Worm (Caenorhabditis elegans) whole organism, L1 larva: ENCODE measurements around the gene natc-1.
A peak's percentile ranks its signal among the peaks of the same experiment; 100 is the strongest.

Source experiments
- F16B12.6 ChIP-seq: fragments of 150-350 bp; optimal IDR thresholded peaks from 2 replicates; lab custom pipeline; 2014; ENCODE audit warnings: missing biosample characterization, missing genetic modification characterization
- aha-1 ChIP-seq: fragments of 150-350 bp; optimal IDR thresholded peaks from 2 replicates; lab custom pipeline; 2014; ENCODE audit warnings: missing biosample characterization, missing genetic modification characterization
- alr-1 ChIP-seq: fragments of 200-800 bp; sonication (Bioruptor generic); optimal IDR thresholded peaks from 2 replicates; lab custom pipeline; 2018; ENCODE audit warnings: borderline replicate concordance, mild to moderate bottlenecking, missing genetic modification characterization, missing compliant biosample characterization
- ama-1 ChIP-seq: fragments of 150-350 bp; optimal IDR thresholded peaks from 2 replicates; lab custom pipeline; 2014
- ceh-63 ChIP-seq: fragments of 200-800 bp; sonication (Bioruptor generic); optimal IDR thresholded peaks from 2 replicates; lab custom pipeline; 2018; ENCODE audit warnings: mild to moderate bottlenecking, missing genetic modification characterization, missing compliant biosample characterization
- ceh-8 ChIP-seq: fragments of 200-800 bp; sonication (Bioruptor generic); optimal IDR thresholded peaks from 2 replicates; lab custom pipeline; 2018; ENCODE audit warnings: mild to moderate bottlenecking, missing genetic modification characterization, moderate library complexity, missing compliant biosample characterization
- ceh-88 ChIP-seq: fragments of 200-800 bp; sonication (Bioruptor generic); IDR thresholded peaks from 2 replicates; pipeline ENCODE4 v1.3.6; 2022; ENCODE audit warnings: missing genetic modification characterization, missing compliant biosample characterization
- ces-1 ChIP-seq: fragments of 150-350 bp; optimal IDR thresholded peaks from 2 replicates; lab custom pipeline; 2014; ENCODE audit warnings: missing biosample characterization, missing genetic modification reagents, missing genetic modification characterization
- dpl-1 ChIP-seq, 3 experiments: fragments of 150-350 bp in 2 of 3; sonication (generic microtip) in 1 of 3; optimal IDR thresholded peaks; 2 replicates each; lab custom pipeline; 2014 to 2017; ENCODE audit warnings: missing biosample characterization in 3 of 3, missing genetic modification characterization in 3 of 3, missing genetic modification reagents in 3 of 3
- dsc-1 ChIP-seq: sonication (generic microtip); optimal IDR thresholded peaks from 2 replicates; lab custom pipeline; 2016; ENCODE audit warnings: mild to moderate bottlenecking, missing genetic modification characterization, missing compliant biosample characterization
- efl-3 ChIP-seq: fragments of 200-800 bp; sonication (Bioruptor generic); optimal IDR thresholded peaks from 2 replicates; lab custom pipeline; 2018; ENCODE audit warnings: mild to moderate bottlenecking, missing genetic modification characterization, missing compliant biosample characterization
- elt-2 ChIP-seq: sonication (generic microtip); optimal IDR thresholded peaks from 2 replicates; lab custom pipeline; 2016; ENCODE audit warnings: missing genetic modification characterization, mild to moderate bottlenecking, inconsistent platforms, missing compliant biosample characterization, missing genetic modification reagents
- elt-3 ChIP-seq, 6 experiments: fragments of 150-350 bp in 1 of 6; sonication (generic microtip); optimal IDR thresholded peaks; 2 replicates each; lab custom pipeline; 2017 to 2018; ENCODE audit warnings: missing biosample characterization in 6 of 6, missing genetic modification characterization in 6 of 6, inconsistent platforms in 1 of 6
- ets-5 ChIP-seq: fragments of 200-800 bp; sonication (Bioruptor generic); IDR thresholded peaks from 2 replicates; pipeline ENCODE4 v1.3.6; 2022; ENCODE audit warnings: missing genetic modification characterization, missing compliant biosample characterization
- fkh-10 ChIP-seq: sonication (generic microtip); optimal IDR thresholded peaks from 2 replicates; lab custom pipeline; 2017; ENCODE audit warnings: missing biosample characterization, missing genetic modification reagents, missing genetic modification characterization
- fkh-4 ChIP-seq: sonication (generic microtip); optimal IDR thresholded peaks from 2 replicates; lab custom pipeline; 2016; ENCODE audit warnings: missing compliant biosample characterization, missing genetic modification characterization, borderline replicate concordance
- grh-1 ChIP-seq: fragments of 200-800 bp; sonication (Bioruptor generic); IDR thresholded peaks from 2 replicates; pipeline ENCODE4 v1.3.6; 2022; ENCODE audit warnings: missing genetic modification reagents, missing genetic modification characterization, missing compliant biosample characterization
- hlh-4 ChIP-seq: sonication (generic microtip); optimal IDR thresholded peaks from 2 replicates; lab custom pipeline; 2016; ENCODE audit warnings: mild to moderate bottlenecking, missing genetic modification characterization, missing compliant biosample characterization
- hpl-2 ChIP-seq: fragments of 150-350 bp; optimal IDR thresholded peaks from 2 replicates; lab custom pipeline; 2014; ENCODE audit warnings: missing biosample characterization, missing genetic modification reagents, missing genetic modification characterization
- isw-1 ChIP-seq: fragments of 200-800 bp; sonication (Bioruptor generic); IDR thresholded peaks from 2 replicates; pipeline ENCODE4 v1.3.6; 2022; ENCODE audit warnings: missing genetic modification characterization, missing compliant biosample characterization
- jun-1 ChIP-seq: fragments of 150-350 bp; optimal IDR thresholded peaks from 2 replicates; lab custom pipeline; 2014; ENCODE audit warnings: missing biosample characterization, missing genetic modification reagents, missing genetic modification characterization
- lin-14 ChIP-seq: fragments of 200-800 bp; sonication (Bioruptor generic); optimal IDR thresholded peaks from 2 replicates; lab custom pipeline; 2018; ENCODE audit warnings: mild to moderate bottlenecking, missing genetic modification characterization, moderate library complexity, missing compliant biosample characterization
- lin-15B ChIP-seq: fragments of 150-350 bp; sonication (generic microtip); optimal IDR thresholded peaks from 3 replicates; lab custom pipeline; 2014; ENCODE audit warnings: missing biosample characterization, missing genetic modification characterization
- lin-35 ChIP-seq, 2 experiments: fragments of 150-350 bp; optimal IDR thresholded peaks; 2 replicates each; lab custom pipeline; 2014; ENCODE audit warnings: missing biosample characterization in 2 of 2, missing genetic modification characterization in 2 of 2, missing genetic modification reagents in 2 of 2
- lir-3 ChIP-seq: sonication (generic microtip); optimal IDR thresholded peaks from 2 replicates; lab custom pipeline; 2016; ENCODE audit warnings: mild to moderate bottlenecking, missing genetic modification characterization, moderate library complexity, missing compliant biosample characterization; ENCODE audit not compliant: poor library complexity
- lsy-2 ChIP-seq, 2 experiments: fragments of 150-350 bp; optimal IDR thresholded peaks; 2 replicates each; lab custom pipeline; 2014; ENCODE audit warnings: missing biosample characterization in 2 of 2, missing genetic modification characterization in 2 of 2
- mdl-1 ChIP-seq, 2 experiments: fragments of 150-350 bp; optimal IDR thresholded peaks; 2 replicates each; lab custom pipeline; 2014 to 2017; ENCODE audit warnings: missing biosample characterization in 2 of 2, missing genetic modification characterization in 2 of 2, inconsistent platforms in 1 of 2
- mep-1 ChIP-seq: fragments of 150-350 bp; optimal IDR thresholded peaks from 2 replicates; lab custom pipeline; 2014; ENCODE audit warnings: missing biosample characterization, missing genetic modification characterization
- nhr-11 ChIP-seq: fragments of 150-350 bp; optimal IDR thresholded peaks from 2 replicates; lab custom pipeline; 2014; ENCODE audit warnings: missing biosample characterization, missing genetic modification characterization
- nhr-12 ChIP-seq: sonication (generic microtip); optimal IDR thresholded peaks from 2 replicates; lab custom pipeline; 2017; ENCODE audit warnings: missing biosample characterization, missing genetic modification characterization
- nhr-20 ChIP-seq: sonication (generic microtip); optimal IDR thresholded peaks from 2 replicates; lab custom pipeline; 2016; ENCODE audit warnings: mild to moderate bottlenecking, missing genetic modification characterization, missing compliant biosample characterization
- nhr-71 ChIP-seq: sonication (generic microtip); optimal IDR thresholded peaks from 2 replicates; lab custom pipeline; 2016; ENCODE audit warnings: mild to moderate bottlenecking, missing genetic modification characterization, moderate library complexity, missing compliant biosample characterization
- nhr-77 ChIP-seq: fragments of 150-350 bp; optimal IDR thresholded peaks from 2 replicates; lab custom pipeline; 2014; ENCODE audit warnings: missing biosample characterization, missing genetic modification characterization
- nhr-84 ChIP-seq: sonication (generic microtip); optimal IDR thresholded peaks from 2 replicates; lab custom pipeline; 2017; ENCODE audit warnings: missing biosample characterization, missing genetic modification characterization
- nhr-85 ChIP-seq: sonication (generic microtip); peaks from one replicate; lab custom pipeline; 2016; ENCODE audit warnings: missing genetic modification characterization, inconsistent platforms, missing compliant biosample characterization
- nhr-90 ChIP-seq: sonication (generic microtip); optimal IDR thresholded peaks from 2 replicates; lab custom pipeline; 2016; ENCODE audit warnings: mild to moderate bottlenecking, missing genetic modification characterization, missing compliant biosample characterization; ENCODE audit not compliant: poor library complexity
- pag-3 ChIP-seq: sonication (generic microtip); optimal IDR thresholded peaks from 2 replicates; lab custom pipeline; 2017; ENCODE audit warnings: missing genetic modification characterization, mild to moderate bottlenecking, missing compliant biosample characterization, antibody characterized with exemption, borderline replicate concordance; ENCODE audit not compliant: insufficient read depth
- pax-3 ChIP-seq: fragments of 200-800 bp; sonication (Bioruptor generic); optimal IDR thresholded peaks from 2 replicates; lab custom pipeline; 2018; ENCODE audit warnings: mild to moderate bottlenecking, missing genetic modification characterization, moderate library complexity, missing compliant biosample characterization
- pqm-1 ChIP-seq: sonication (generic microtip); optimal IDR thresholded peaks from 3 replicates; lab custom pipeline; 2017; ENCODE audit warnings: missing biosample characterization, missing genetic modification characterization
- rnt-1 ChIP-seq: sonication (generic microtip); optimal IDR thresholded peaks from 2 replicates; lab custom pipeline; 2016; ENCODE audit warnings: mild to moderate bottlenecking, missing genetic modification characterization, moderate library complexity, missing compliant biosample characterization
- snpc-4 ChIP-seq: fragments of 150-350 bp; optimal IDR thresholded peaks from 2 replicates; lab custom pipeline; 2014; ENCODE audit warnings: missing biosample characterization, missing genetic modification characterization
- sptf-1 ChIP-seq: fragments of 150-350 bp; optimal IDR thresholded peaks from 2 replicates; lab custom pipeline; 2014; ENCODE audit warnings: missing biosample characterization, missing genetic modification characterization
- tbx-2 ChIP-seq: sonication (generic microtip); optimal IDR thresholded peaks from 2 replicates; lab custom pipeline; 2016; ENCODE audit warnings: missing genetic modification characterization, missing compliant biosample characterization
- unc-62 ChIP-seq: fragments of 150-350 bp; optimal IDR thresholded peaks from 2 replicates; lab custom pipeline; 2014; ENCODE audit warnings: missing biosample characterization, missing genetic modification reagents, missing genetic modification characterization
- vab-15 ChIP-seq: sonication (generic microtip); optimal IDR thresholded peaks from 2 replicates; lab custom pipeline; 2017; ENCODE audit warnings: missing genotype, mild to moderate bottlenecking, missing genetic modification characterization, missing compliant biosample characterization
- xbp-1 ChIP-seq: sonication (generic microtip); optimal IDR thresholded peaks from 2 replicates; lab custom pipeline; 2016; ENCODE audit warnings: missing genetic modification characterization, missing compliant biosample characterization
- zag-1 ChIP-seq: fragments of 150-350 bp; optimal IDR thresholded peaks from 2 replicates; lab custom pipeline; 2014; ENCODE audit warnings: missing biosample characterization, missing genetic modification characterization
- zip-4 ChIP-seq: fragments of 200-800 bp; sonication (Bioruptor generic); optimal IDR thresholded peaks from 2 replicates; lab custom pipeline; 2018; ENCODE audit warnings: mild to moderate bottlenecking, missing genetic modification characterization, moderate library complexity, missing compliant biosample characterization
- ztf-11 ChIP-seq, 2 experiments: sonication (generic microtip); optimal IDR thresholded peaks; 2 replicates each; lab custom pipeline; 2016 to 2017; ENCODE audit warnings: missing genetic modification characterization in 2 of 2, missing biosample characterization in 1 of 2, missing compliant biosample characterization in 1 of 2

Gene natc-1

ce11 chrV:8434400-8434827 is 27.7 kb upstream of the natc-1 start (continued):
- TF ChIP-seq snpc-4 (no peak), hlh-4 (tag; lab: Kevin White, UChicago) (no peak), elt-3 (tag; optimal IDR thresholded peaks at IDR 0.05; lab: Kevin White, UChicago) (peak in 1 of 6 experiments; percentile 41), nhr-12 (tag; lab: Kevin White, UChicago) (no peak), zip-4 (no peak), ces-1 (GFP tag; lab: Kevin White, UChicago) (no peak), nhr-90 (tag; lab: Kevin White, UChicago) (no peak), xbp-1 (tag; lab: Kevin White, UChicago) (no peak), elt-2 (peak; percentile 66), nhr-77 (tag; lab: Kevin White, UChicago) (no peak), fkh-4 (tag; lab: Kevin White, UChicago) (no peak), dsc-1 (tag; lab: Kevin White, UChicago) (no peak), pax-3 (tag; lab: Kevin White, UChicago) (no peak), nhr-85 (peak; percentile 6), ceh-63 (no peak), isw-1 (GFP tag; lab: Robert Waterston, UW) (no peak), nhr-71 (tag; lab: Kevin White, UChicago) (peak; percentile 20), jun-1 (tag; lab: Kevin White, UChicago) (no peak), nhr-84 (tag; lab: Kevin White, UChicago) (no peak), mdl-1 (tag; optimal IDR thresholded peaks at IDR 0.05; lab: Kevin White, UChicago) (no peak), hpl-2 (GFP tag; lab: Kevin White, UChicago) (no peak), F16B12.6 (tag; lab: Kevin White, UChicago) (no peak), lin-14 (GFP tag; lab: Kevin White, UChicago) (peak; percentile 78), aha-1 (tag; lab: Kevin White, UChicago) (no peak), nhr-11 (tag; lab: Kevin White, UChicago) (no peak), ztf-11 (tag; optimal IDR thresholded peaks at IDR 0.05; lab: Kevin White, UChicago) (no peak), ama-1 (lab: Kevin White, UChicago) (no peak), mep-1 (tag; lab: Kevin White, UChicago) (peak; percentile 42), dpl-1 (GFP tag; optimal IDR thresholded peaks at IDR 0.05; lab: Kevin White, UChicago) (no peak), zag-1 (tag; lab: Kevin White, UChicago) (no peak), pqm-1 (tag; lab: Kevin White, UChicago) (no peak), vab-15 (tag; lab: Kevin White, UChicago) (no peak), pag-3 (tag; lab: Kevin White, UChicago) (peak; percentile 52), nhr-20 (tag; lab: Kevin White, UChicago) (peak; percentile 32), alr-1 (tag; lab: Kevin White, UChicago) (no peak), ceh-88 (no peak), lin-15B (tag; lab: Kevin White, UChicago) (no peak), sptf-1 (tag; lab: Kevin White, UChicago) (no peak), lin-35 (GFP tag; optimal IDR thresholded peaks at IDR 0.05; lab: Kevin White, UChicago) (peak in 1 of 2 experiments; percentile 36), ceh-8 (no peak)

DNA sequence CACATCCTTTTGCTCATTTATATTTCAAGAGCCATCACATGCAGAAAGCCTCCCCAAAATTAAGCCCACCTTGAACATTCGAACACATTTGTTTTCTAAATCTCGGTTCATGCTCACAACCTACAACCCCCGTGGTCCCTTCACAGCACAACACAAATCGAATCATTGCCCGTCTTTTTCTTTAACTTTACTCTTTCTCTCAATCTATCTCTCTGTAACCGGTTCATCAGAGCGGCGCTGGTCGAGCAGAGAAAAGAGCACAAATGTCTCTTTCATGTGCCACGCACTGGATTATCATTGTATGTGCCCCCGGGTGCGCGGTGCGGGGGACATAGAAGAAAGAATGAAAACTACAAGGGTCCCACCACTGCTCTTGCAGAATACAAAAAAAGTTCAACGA is 26.9 kb upstream of the natc-1 start:
- TF ChIP-seq tbx-2 (tag; lab: Kevin White, UChicago) (no peak), lsy-2 (tag; optimal IDR thresholded peaks at IDR 0.05; lab: Kevin White, UChicago) (no peak), dsc-1 (tag; lab: Kevin White, UChicago) (peak; percentile 23), rnt-1 (tag; lab: Kevin White, UChicago) (peak; percentile 6), lir-3 (tag; lab: Kevin White, UChicago) (no peak), ets-5 (GFP tag; lab: Robert Waterston, UW) (no peak), fkh-10 (GFP tag; lab: Kevin White, UChicago) (peak; percentile 2), pqm-1 (tag; lab: Kevin White, UChicago) (no peak), unc-62 (GFP tag; lab: Kevin White, UChicago) (no peak), grh-1 (GFP tag; lab: Robert Waterston, UW) (no peak), lin-14 (GFP tag; lab: Kevin White, UChicago) (peak; percentile 43), efl-3 (GFP tag; lab: Kevin White, UChicago) (no peak), hpl-2 (GFP tag; lab: Kevin White, UChicago) (no peak), zag-1 (tag; lab: Kevin White, UChicago) (no peak), mep-1 (tag; lab: Kevin White, UChicago) (peak; percentile 1), nhr-77 (tag; lab: Kevin White, UChicago) (no peak)
